1 fruit fly cellular context compared by ENCODE assay signal in genomic region chrX:17741019-17741863, dm6.
TF ChIP-seq lines count a peak whose summit lies in the region.

No protein-coding gene starts in this region.

TF ChIP-seq in whole organism, embryonic, 481 proteins besides CTCF, POLR2A, EP300 and RAD21 (continued from another document):
- TF ChIP-seq Scr (GFP tag; IDR thresholded peaks at IDR 0.05; lab: Robert Waterston, UW; ENCODE audit: partially characterized antibody) (no peak), p53 (GFP tag; optimal IDR thresholded peaks at IDR 0.05; lab: Kevin White, UChicago) (no peak), CG12769 (tag; optimal IDR thresholded peaks at IDR 0.05; lab: Kevin White, UChicago) (peak; percentile 13), CG2712 (tag; optimal IDR thresholded peaks at IDR 0.05; lab: Kevin White, UChicago) (peak; percentile 10), kah (GFP tag; optimal IDR thresholded peaks at IDR 0.05; lab: Kevin White, UChicago) (no peak), CG16815 (GFP tag; optimal IDR thresholded peaks at IDR 0.05; lab: Kevin White, UChicago) (peak; percentile 18), Rfx (GFP tag; IDR thresholded peaks at IDR 0.05; lab: Robert Waterston, UW) (0 out of 2 replicates have a peak, but pooled peaks have one; percentile 5), ewg (GFP tag; optimal IDR thresholded peaks at IDR 0.05; lab: Kevin White, UChicago) (no peak), ab (GFP tag; optimal IDR thresholded peaks at IDR 0.05; lab: Kevin White, UChicago) (no peak), CG31365 (tag; optimal IDR thresholded peaks at IDR 0.05; lab: Kevin White, UChicago) (no peak), ftz-f1 (GFP tag; optimal IDR thresholded peaks at IDR 0.05; lab: Kevin White, UChicago) (no peak), CG11504 (tag; optimal IDR thresholded peaks at IDR 0.05; lab: Kevin White, UChicago) (peak; percentile 30), CG10565 (GFP tag; optimal IDR thresholded peaks at IDR 0.05; lab: Kevin White, UChicago) (no peak), CG10431 (GFP tag; optimal IDR thresholded peaks at IDR 0.05; lab: Kevin White, UChicago) (no peak), CG18599 (GFP tag; optimal IDR thresholded peaks at IDR 0.05; lab: Kevin White, UChicago) (no peak), Dp (GFP tag; optimal IDR thresholded peaks at IDR 0.05; lab: Kevin White, UChicago) (no peak), otp (GFP tag; IDR thresholded peaks at IDR 0.05; lab: Robert Waterston, UW) (no peak), hth (optimal IDR thresholded peaks at IDR 0.05; lab: Kevin White, UChicago) (no peak), sens (GFP tag; lab: Kevin White, UChicago) (peak; percentile 82), CG8924 (tag; optimal IDR thresholded peaks at IDR 0.05; lab: Kevin White, UChicago) (no peak), HLH3B (GFP tag; IDR thresholded peaks at IDR 0.05; lab: Robert Waterston, UW) (no peak), CG8944 (GFP tag; optimal IDR thresholded peaks at IDR 0.05; lab: Kevin White, UChicago) (no peak), CG2889 (GFP tag; IDR thresholded peaks at IDR 0.05; lab: Robert Waterston, UW) (no peak), CG14860 (GFP tag; IDR thresholded peaks at IDR 0.05; lab: Robert Waterston, UW; ENCODE audit: partially characterized antibody) (no peak), CG5953 (GFP tag; IDR thresholded peaks at IDR 0.05; lab: Robert Waterston, UW) (no peak), CG17359 (tag; optimal IDR thresholded peaks at IDR 0.05; lab: Kevin White, UChicago) (no peak), Lhr (GFP tag; optimal IDR thresholded peaks at IDR 0.05; lab: Kevin White, UChicago) (no peak), CG8388 (GFP tag; optimal IDR thresholded peaks at IDR 0.05; lab: Kevin White, UChicago) (no peak), Nf-YC (tag; optimal IDR thresholded peaks at IDR 0.05; lab: Kevin White, UChicago) (no peak), CG11456 (GFP tag; IDR thresholded peaks at IDR 0.05; lab: Robert Waterston, UW) (no peak), CG12236 (GFP tag; optimal IDR thresholded peaks at IDR 0.05; lab: Kevin White, UChicago) (no peak), CG2678 (tag; optimal IDR thresholded peaks at IDR 0.05; lab: Kevin White, UChicago) (peak; percentile 19), CG6689 (GFP tag; IDR thresholded peaks at IDR 0.05; lab: Robert Waterston, UW) (no peak), Asciz (GFP tag; optimal IDR thresholded peaks at IDR 0.05; lab: Kevin White, UChicago) (no peak), crol (GFP tag; IDR thresholded peaks at IDR 0.05; lab: Robert Waterston, UW) (no peak), zfh2 (GFP tag; optimal IDR thresholded peaks at IDR 0.05; lab: Kevin White, UChicago) (no peak), usp (GFP tag; optimal IDR thresholded peaks at IDR 0.05; lab: Kevin White, UChicago) (no peak), pnt (GFP tag; optimal IDR thresholded peaks at IDR 0.05; lab: Kevin White, UChicago) (no peak), H2.0 (GFP tag; IDR thresholded peaks at IDR 0.05; lab: Robert Waterston, UW) (no peak), fu2 (GFP tag; optimal IDR thresholded peaks at IDR 0.05; lab: Kevin White, UChicago) (no peak), ssp (GFP tag; IDR thresholded peaks at IDR 0.05; lab: Robert Waterston, UW) (no peak), CG18619 (GFP tag; optimal IDR thresholded peaks at IDR 0.05; lab: Kevin White, UChicago) (no peak), tna (GFP tag; IDR thresholded peaks at IDR 0.05; lab: Robert Waterston, UW; ENCODE audit: partially characterized antibody) (no peak), phol (tag; optimal IDR thresholded peaks at IDR 0.05; lab: Kevin White, UChicago) (peak; percentile 6), D19A (tag; optimal IDR thresholded peaks at IDR 0.05; lab: Kevin White, UChicago) (no peak), CG14965 (GFP tag; optimal IDR thresholded peaks at IDR 0.05; lab: Kevin White, UChicago; ENCODE audit: borderline replicate concordance) (no peak), Antp (GFP tag; optimal IDR thresholded peaks at IDR 0.05; lab: Kevin White, UChicago) (no peak), CG11695 (GFP tag; IDR thresholded peaks at IDR 0.05; lab: Robert Waterston, UW) (no peak), CG6254 (GFP tag; optimal IDR thresholded peaks at IDR 0.05; lab: Kevin White, UChicago) (no peak), Mrtf (GFP tag; IDR thresholded peaks at IDR 0.05; lab: Robert Waterston, UW) (no peak), CG7745 (tag; optimal IDR thresholded peaks at IDR 0.05; lab: Kevin White, UChicago) (no peak), cas (GFP tag; IDR thresholded peaks at IDR 0.05; lab: Robert Waterston, UW) (no peak), gcm2 (GFP tag; optimal IDR thresholded peaks at IDR 0.05; lab: Kevin White, UChicago) (no peak), CG11696 (GFP tag; IDR thresholded peaks at IDR 0.05; lab: Robert Waterston, UW) (peak; percentile 90), CG4424 (GFP tag; optimal IDR thresholded peaks at IDR 0.05; lab: Kevin White, UChicago) (peak; percentile 26), Neu2 (GFP tag; optimal IDR thresholded peaks at IDR 0.05; lab: Kevin White, UChicago; ENCODE audit: borderline replicate concordance) (no peak), grn (GFP tag; optimal IDR thresholded peaks at IDR 0.05; lab: Kevin White, UChicago) (peak; percentile 79), pb (GFP tag; optimal IDR thresholded peaks at IDR 0.05; lab: Kevin White, UChicago) (no peak), lola (GFP tag; optimal IDR thresholded peaks at IDR 0.05; lab: Kevin White, UChicago) (peak in 1 of 3 experiments; percentile 20), CG9727 (GFP tag; optimal IDR thresholded peaks at IDR 0.05; lab: Kevin White, UChicago) (peak; percentile 37), CG18476 (GFP tag; optimal IDR thresholded peaks at IDR 0.05; lab: Kevin White, UChicago) (no peak), hb (GFP tag; IDR thresholded peaks at IDR 0.05; lab: Robert Waterston, UW; ENCODE audit: partially characterized antibody) (no peak), CG2116 (GFP tag; optimal IDR thresholded peaks at IDR 0.05; lab: Kevin White, UChicago) (no peak), MESR4 (GFP tag; optimal IDR thresholded peaks at IDR 0.05; lab: Kevin White, UChicago) (no peak), abd-A (tag; optimal IDR thresholded peaks at IDR 0.05; lab: Kevin White, UChicago) (no peak), Lim3 (GFP tag; IDR thresholded peaks at IDR 0.05; lab: Robert Waterston, UW) (no peak), nmo (GFP tag; optimal IDR thresholded peaks at IDR 0.05; lab: Kevin White, UChicago) (peak; percentile 13), Mad (GFP tag; optimal IDR thresholded peaks at IDR 0.05; lab: Kevin White, UChicago) (no peak), CG8478 (optimal IDR thresholded peaks at IDR 0.05; lab: Kevin White, UChicago) (no peak), GATAe (GFP tag; conservative IDR thresholded peaks at IDR 0.05; lab: Robert Waterston, UW) (peak; percentile 53), CG7786 (GFP tag; optimal IDR thresholded peaks at IDR 0.05; lab: Kevin White, UChicago) (no peak), Xrp1 (GFP tag; IDR thresholded peaks at IDR 0.05; lab: Robert Waterston, UW) (no peak; the same call in 1 of the 2 replicates), vnd (GFP tag; IDR thresholded peaks at IDR 0.05; lab: Robert Waterston, UW; ENCODE audit: partially characterized antibody) (0 out of 3 replicates have a peak, but pooled peaks have one; percentile 9), CG11723 (GFP tag; optimal IDR thresholded peaks at IDR 0.05; lab: Kevin White, UChicago) (no peak), row (GFP tag; IDR thresholded peaks at IDR 0.05; lab: Robert Waterston, UW) (no peak; the same call in 2 of the 3 replicates), CG13894 (tag; optimal IDR thresholded peaks at IDR 0.05; lab: Kevin White, UChicago) (peak; percentile 10), esg (GFP tag; conservative IDR thresholded peaks at IDR 0.05; lab: Robert Waterston, UW) (no peak), CG14014 (GFP tag; IDR thresholded peaks at IDR 0.05; lab: Robert Waterston, UW) (no peak), CG32532 (GFP tag; IDR thresholded peaks at IDR 0.05; lab: Robert Waterston, UW) (0 out of 2 replicates have a peak, but pooled peaks have one; percentile 24), Camta (GFP tag; optimal IDR thresholded peaks at IDR 0.05; lab: Kevin White, UChicago) (no peak), NC2α (GFP tag; optimal IDR thresholded peaks at IDR 0.05; lab: Kevin White, UChicago) (no peak), CoRest (tag; optimal IDR thresholded peaks at IDR 0.05; lab: Kevin White, UChicago) (peak; percentile 23), prd (optimal IDR thresholded peaks at IDR 0.05; lab: Kevin White, UChicago) (no peak), prd (GFP tag; IDR thresholded peaks at IDR 0.05; lab: Robert Waterston, UW) (no peak), Rx (GFP tag; IDR thresholded peaks at IDR 0.05; lab: Robert Waterston, UW) (no peak), pfk (GFP tag; optimal IDR thresholded peaks at IDR 0.05; lab: Kevin White, UChicago) (peak; percentile 49), yki (optimal IDR thresholded peaks at IDR 0.05; lab: Kevin White, UChicago) (no peak), chn (GFP tag; optimal IDR thresholded peaks at IDR 0.05; lab: Kevin White, UChicago) (no peak), CG9215 (GFP tag; IDR thresholded peaks at IDR 0.05; lab: Robert Waterston, UW) (no peak), Dfd (GFP tag; optimal IDR thresholded peaks at IDR 0.05; lab: Kevin White, UChicago) (no peak), gsb-n (tag; optimal IDR thresholded peaks at IDR 0.05; lab: Kevin White, UChicago) (no peak), tgo (GFP tag; IDR thresholded peaks at IDR 0.05; lab: Robert Waterston, UW) (no peak), CG7357 (GFP tag; IDR thresholded peaks at IDR 0.05; lab: Robert Waterston, UW) (no peak), trh (GFP tag; optimal IDR thresholded peaks at IDR 0.05; lab: Kevin White, UChicago) (no peak), gem (tag; optimal IDR thresholded peaks at IDR 0.05; lab: Kevin White, UChicago) (peak; percentile 24), Side (GFP tag; optimal IDR thresholded peaks at IDR 0.05; lab: Kevin White, UChicago) (no peak), CG9932 (GFP tag; IDR thresholded peaks at IDR 0.05; lab: Robert Waterston, UW) (peak; percentile 44), Stat92E (GFP tag; optimal IDR thresholded peaks at IDR 0.05; lab: Kevin White, UChicago) (no peak), Atf3 (GFP tag; optimal IDR thresholded peaks at IDR 0.05; lab: Kevin White, UChicago) (no peak), trem (tag; optimal IDR thresholded peaks at IDR 0.05; lab: Kevin White, UChicago) (no peak), Dad (GFP tag; optimal IDR thresholded peaks at IDR 0.05; lab: Kevin White, UChicago) (no peak), CG12299 (tag; optimal IDR thresholded peaks at IDR 0.05; lab: Kevin White, UChicago) (no peak), CG15011 (GFP tag; optimal IDR thresholded peaks at IDR 0.05; lab: Kevin White, UChicago) (no peak), ase (GFP tag; IDR thresholded peaks at IDR 0.05; lab: Robert Waterston, UW) (no peak), CG17328 (GFP tag; IDR thresholded peaks at IDR 0.05; lab: Robert Waterston, UW) (peak; percentile 15; the same call in 1 of the 2 replicates), CG3281 (GFP tag; optimal IDR thresholded peaks at IDR 0.05; lab: Kevin White, UChicago) (no peak), slbo (GFP tag; IDR thresholded peaks at IDR 0.05; lab: Robert Waterston, UW) (0 out of 2 replicates have a peak, but pooled peaks have one; percentile 24), wdn (GFP tag; IDR thresholded peaks at IDR 0.05; lab: Robert Waterston, UW) (no peak), CG4360 (GFP tag; IDR thresholded peaks at IDR 0.05; lab: Robert Waterston, UW) (no peak), CG11398 (GFP tag; optimal IDR thresholded peaks at IDR 0.05; lab: Kevin White, UChicago) (no peak), CG6765 (GFP tag; optimal IDR thresholded peaks at IDR 0.05; lab: Kevin White, UChicago) (no peak), NfI (GFP tag; optimal IDR thresholded peaks at IDR 0.05; lab: Kevin White, UChicago) (no peak), Ada2b (GFP tag; IDR thresholded peaks at IDR 0.05; lab: Robert Waterston, UW) (no peak), CG7556 (GFP tag; optimal IDR thresholded peaks at IDR 0.05; lab: Kevin White, UChicago) (peak; percentile 13), CG18262 (tag; optimal IDR thresholded peaks at IDR 0.05; lab: Kevin White, UChicago) (peak; percentile 40), insv (GFP tag; optimal IDR thresholded peaks at IDR 0.05; lab: Kevin White, UChicago) (no peak), CG12391 (tag; optimal IDR thresholded peaks at IDR 0.05; lab: Kevin White, UChicago) (peak; percentile 15), CG8089 (GFP tag; optimal IDR thresholded peaks at IDR 0.05; lab: Kevin White, UChicago) (no peak), Aef1 (GFP tag; IDR thresholded peaks at IDR 0.05; lab: Robert Waterston, UW) (no peak), emc (GFP tag; optimal IDR thresholded peaks at IDR 0.05; lab: Kevin White, UChicago) (no peak)
